Fruit fly (Drosophila melanogaster): ENCODE data around the gene dpr16.

dpr16 gene

DNA sequence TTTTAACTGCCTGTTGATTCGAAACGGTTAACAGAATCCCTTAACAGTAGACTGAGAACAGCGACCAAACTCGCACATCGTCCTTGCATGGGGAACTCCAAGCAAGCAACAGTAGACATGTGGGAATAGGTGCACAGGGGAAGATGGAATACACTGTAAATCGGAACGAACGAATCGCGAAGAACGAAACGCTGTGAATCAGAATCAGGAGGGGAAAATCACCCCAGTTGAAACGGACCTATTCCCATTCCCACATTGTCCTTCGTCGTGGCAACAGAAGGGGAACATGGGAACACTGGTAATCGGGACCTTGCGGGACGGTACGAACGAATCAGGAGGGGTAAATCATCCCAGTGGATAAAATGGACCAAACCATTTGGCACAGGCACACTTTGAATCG lies at the start of gene dpr16:
Gene dpr16 (plus strand): TSS at position 386 of the 400 bp plus-strand sequence.
- TF ChIP-seq pan (optimal IDR thresholded peaks at IDR 0.05) (no peak), usp (GFP tag; optimal IDR thresholded peaks at IDR 0.05) (no peak), EcR (GFP tag; optimal IDR thresholded peaks at IDR 0.05) (no peak), CG8478 (optimal IDR thresholded peaks at IDR 0.05) (no peak), Dll (optimal IDR thresholded peaks at IDR 0.05) (no peak), psq (optimal IDR thresholded peaks at IDR 0.05) (no peak)

dm6 chr3R:5102407-5102806 lies 48.3 kb upstream of the dpr16 start:
- no peak for TF ChIP-seq Dll (optimal IDR thresholded peaks at IDR 0.05)
- no peak for TF ChIP-seq EcR (GFP tag; optimal IDR thresholded peaks at IDR 0.05)
- no peak for TF ChIP-seq pan (optimal IDR thresholded peaks at IDR 0.05)
- TF ChIP-seq usp (GFP tag; optimal IDR thresholded peaks at IDR 0.05) = no peak
- no peak for TF ChIP-seq psq (optimal IDR thresholded peaks at IDR 0.05)

DNA sequence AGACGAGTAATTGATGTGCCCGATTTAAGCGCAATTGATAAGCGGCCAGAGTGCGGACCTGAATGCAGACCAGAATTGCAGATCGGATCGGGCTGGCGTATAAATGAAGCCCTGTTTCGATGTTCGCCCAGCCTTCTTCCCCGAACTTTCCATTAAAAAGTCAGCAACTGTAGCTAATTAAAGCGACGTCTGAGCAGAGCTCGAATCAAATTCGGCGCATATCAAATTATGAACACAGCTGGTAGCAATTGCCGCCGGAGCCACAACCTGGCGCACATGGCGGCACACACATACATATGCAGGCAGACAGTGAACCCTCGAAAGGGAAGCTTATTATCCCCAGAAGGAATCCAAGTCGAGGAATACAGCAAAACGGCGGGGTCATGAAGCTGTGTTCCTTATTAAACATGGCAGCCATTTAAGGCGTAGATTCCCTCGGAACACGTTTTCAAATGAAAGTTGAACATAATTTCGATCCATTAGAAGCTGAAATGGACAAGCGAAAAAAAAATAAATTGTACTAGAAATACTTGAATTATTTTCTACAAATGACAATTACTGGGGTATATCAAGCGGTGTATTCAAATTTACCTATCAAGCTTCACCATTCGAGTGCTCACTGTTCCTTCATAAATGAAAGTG lies 47.2 kb upstream of the dpr16 start:
- TF ChIP-seq Dll (optimal IDR thresholded peaks at IDR 0.05) = no peak

- TF ChIP-seq pan (optimal IDR thresholded peaks at IDR 0.05) (no peak), usp (GFP tag; optimal IDR thresholded peaks at IDR 0.05) (no peak), Dll (optimal IDR thresholded peaks at IDR 0.05) (no peak), CG8478 (optimal IDR thresholded peaks at IDR 0.05) (no peak), EcR (GFP tag; optimal IDR thresholded peaks at IDR 0.05) (no peak), psq (optimal IDR thresholded peaks at IDR 0.05) (no peak)
These were observed 46.5 kb upstream of the dpr16 start for dm6 chr3R:5104212-5104611.

DNA sequence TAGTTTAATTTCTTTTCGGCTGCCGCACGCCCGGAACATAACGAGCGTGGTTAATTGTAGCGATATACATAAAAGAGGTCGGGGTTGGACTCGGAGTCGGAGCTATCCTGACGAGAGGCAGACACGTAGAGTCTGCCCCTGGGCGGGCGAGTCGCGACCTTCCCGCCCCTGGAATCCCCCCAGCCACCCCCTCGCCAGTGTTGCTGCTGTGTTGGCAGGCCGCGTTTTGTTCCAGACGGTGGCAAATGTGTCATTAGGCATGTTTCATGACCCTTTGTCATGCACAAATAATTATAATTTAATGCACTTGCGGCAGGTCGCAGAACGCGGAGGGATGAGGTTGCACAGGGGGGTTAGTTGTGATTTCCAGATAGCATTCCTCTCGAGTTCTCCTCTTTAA lies 45.3 kb upstream of the dpr16 start:
- no peak for TF ChIP-seq EcR (GFP tag; optimal IDR thresholded peaks at IDR 0.05)
- no peak for TF ChIP-seq psq (optimal IDR thresholded peaks at IDR 0.05)
- TF ChIP-seq pan (optimal IDR thresholded peaks at IDR 0.05) = no peak
- no peak for TF ChIP-seq Dll (optimal IDR thresholded peaks at IDR 0.05)
- TF ChIP-seq CG8478 (optimal IDR thresholded peaks at IDR 0.05) = no peak
- TF ChIP-seq usp (GFP tag; optimal IDR thresholded peaks at IDR 0.05) = no peak

DNA sequence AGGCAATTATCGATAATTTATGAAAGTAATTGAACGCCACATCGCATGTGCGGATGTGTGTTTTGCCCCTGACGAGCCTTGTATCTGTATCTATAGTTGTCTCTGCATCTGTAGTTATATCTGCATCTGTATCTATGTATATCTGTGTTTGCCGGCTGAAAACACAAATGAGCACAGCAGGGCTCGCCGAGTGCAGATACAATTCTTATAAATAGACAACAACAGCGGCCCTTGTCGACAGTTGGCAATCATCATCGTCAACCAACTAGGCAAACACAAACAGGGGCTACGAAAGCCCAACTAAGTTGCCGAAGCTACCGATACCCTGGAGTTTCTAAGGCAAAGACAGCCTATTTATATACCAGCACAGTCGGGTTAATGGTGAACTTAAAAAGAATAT lies 43.8 kb upstream of the dpr16 start:
- TF ChIP-seq EcR (GFP tag; optimal IDR thresholded peaks at IDR 0.05) (no peak), usp (GFP tag; optimal IDR thresholded peaks at IDR 0.05) (no peak), Dll (optimal IDR thresholded peaks at IDR 0.05) (no peak), psq (optimal IDR thresholded peaks at IDR 0.05) (no peak), CG8478 (optimal IDR thresholded peaks at IDR 0.05) (no peak), pan (optimal IDR thresholded peaks at IDR 0.05) (no peak)

DNA sequence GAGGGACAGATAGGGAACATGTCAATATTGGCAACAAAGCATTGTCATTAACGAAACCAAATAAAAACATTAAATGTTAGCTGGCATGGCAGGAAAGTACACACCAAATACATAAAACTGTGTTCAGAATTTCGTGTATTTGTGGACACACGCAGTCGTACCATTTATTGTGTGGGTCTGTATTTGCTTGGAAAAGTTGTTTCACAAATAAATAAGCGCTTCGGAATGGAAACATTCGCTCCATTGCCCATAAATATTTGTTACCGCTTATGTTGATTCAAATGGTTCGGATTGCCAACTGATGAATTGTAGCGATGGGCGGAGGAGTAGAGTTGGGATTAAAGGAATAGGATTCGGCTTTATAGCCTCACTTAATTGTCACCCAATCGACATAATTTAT lies 42.7 kb upstream of the dpr16 start:
- TF ChIP-seq EcR (GFP tag; optimal IDR thresholded peaks at IDR 0.05) (no peak), pan (optimal IDR thresholded peaks at IDR 0.05) (no peak), Dll (optimal IDR thresholded peaks at IDR 0.05) (no peak), psq (optimal IDR thresholded peaks at IDR 0.05) (no peak), usp (GFP tag; optimal IDR thresholded peaks at IDR 0.05) (no peak), CG8478 (optimal IDR thresholded peaks at IDR 0.05) (no peak)

dm6 chr3R:5109078-5109477 lies 41.6 kb upstream of the dpr16 start, which contains the start of gene CG43131:
Gene CG43131, minus strand, starts transcription at chr3R:5109178.
- TF ChIP-seq pan (optimal IDR thresholded peaks at IDR 0.05) (no peak), Dll (optimal IDR thresholded peaks at IDR 0.05) (no peak), EcR (GFP tag; optimal IDR thresholded peaks at IDR 0.05) (no peak), usp (GFP tag; optimal IDR thresholded peaks at IDR 0.05) (no peak)

DNA sequence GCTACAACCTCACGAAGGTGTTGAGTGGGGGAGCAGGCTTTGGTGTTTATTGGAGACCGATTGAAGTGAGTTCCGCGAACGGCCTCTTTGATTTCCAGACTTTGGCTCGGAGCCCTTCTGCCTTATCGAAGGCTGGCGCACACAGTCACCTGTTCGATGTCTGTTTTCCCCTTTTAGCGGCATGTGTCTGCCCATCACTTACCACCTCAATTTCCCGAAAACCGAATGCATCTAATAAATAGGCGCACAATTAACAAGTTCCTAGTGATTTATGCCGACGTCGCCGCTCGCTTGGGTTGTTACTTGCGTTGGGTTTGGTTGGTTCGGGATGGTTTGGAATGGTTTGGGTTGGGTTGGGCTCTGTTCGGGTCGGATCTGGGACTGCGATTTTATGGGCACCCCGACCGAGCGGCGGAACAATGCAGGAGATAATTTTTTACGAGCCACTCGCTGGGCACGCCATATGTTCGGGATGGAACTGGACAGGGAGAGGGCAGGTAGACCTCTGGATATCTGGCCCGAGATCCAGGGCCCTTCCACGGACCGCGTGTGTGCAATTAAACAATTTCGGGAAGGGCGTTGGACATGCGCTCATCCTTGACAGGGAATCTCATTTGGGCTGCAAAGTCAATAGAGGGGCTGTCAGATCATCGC lies 41.0 kb upstream of the dpr16 start:
- TF ChIP-seq pan (optimal IDR thresholded peaks at IDR 0.05) = no peak
- TF ChIP-seq EcR (GFP tag; optimal IDR thresholded peaks at IDR 0.05) = no peak
- TF ChIP-seq Dll (optimal IDR thresholded peaks at IDR 0.05) = no peak
- no peak for TF ChIP-seq psq (optimal IDR thresholded peaks at IDR 0.05)
- TF ChIP-seq CG8478 (optimal IDR thresholded peaks at IDR 0.05) = no peak
- TF ChIP-seq usp (GFP tag; optimal IDR thresholded peaks at IDR 0.05) = no peak

dm6 chr3R:5111887-5112286 lies 38.8 kb upstream of the dpr16 start:
- TF ChIP-seq psq (optimal IDR thresholded peaks at IDR 0.05) (no peak), Dll (optimal IDR thresholded peaks at IDR 0.05) (no peak), usp (GFP tag; optimal IDR thresholded peaks at IDR 0.05) (no peak), EcR (GFP tag; optimal IDR thresholded peaks at IDR 0.05) (no peak), pan (optimal IDR thresholded peaks at IDR 0.05) (no peak), CG8478 (optimal IDR thresholded peaks at IDR 0.05) (no peak)

dm6 chr3R:5112409-5112808 lies 38.3 kb upstream of the dpr16 start:
- TF ChIP-seq EcR (GFP tag; optimal IDR thresholded peaks at IDR 0.05) = no peak
- no peak for TF ChIP-seq Dll (optimal IDR thresholded peaks at IDR 0.05)
- TF ChIP-seq usp (GFP tag; optimal IDR thresholded peaks at IDR 0.05) = no peak
- TF ChIP-seq pan (optimal IDR thresholded peaks at IDR 0.05) = no peak
- TF ChIP-seq psq (optimal IDR thresholded peaks at IDR 0.05) = no peak
- no peak for TF ChIP-seq CG8478 (optimal IDR thresholded peaks at IDR 0.05)

DNA sequence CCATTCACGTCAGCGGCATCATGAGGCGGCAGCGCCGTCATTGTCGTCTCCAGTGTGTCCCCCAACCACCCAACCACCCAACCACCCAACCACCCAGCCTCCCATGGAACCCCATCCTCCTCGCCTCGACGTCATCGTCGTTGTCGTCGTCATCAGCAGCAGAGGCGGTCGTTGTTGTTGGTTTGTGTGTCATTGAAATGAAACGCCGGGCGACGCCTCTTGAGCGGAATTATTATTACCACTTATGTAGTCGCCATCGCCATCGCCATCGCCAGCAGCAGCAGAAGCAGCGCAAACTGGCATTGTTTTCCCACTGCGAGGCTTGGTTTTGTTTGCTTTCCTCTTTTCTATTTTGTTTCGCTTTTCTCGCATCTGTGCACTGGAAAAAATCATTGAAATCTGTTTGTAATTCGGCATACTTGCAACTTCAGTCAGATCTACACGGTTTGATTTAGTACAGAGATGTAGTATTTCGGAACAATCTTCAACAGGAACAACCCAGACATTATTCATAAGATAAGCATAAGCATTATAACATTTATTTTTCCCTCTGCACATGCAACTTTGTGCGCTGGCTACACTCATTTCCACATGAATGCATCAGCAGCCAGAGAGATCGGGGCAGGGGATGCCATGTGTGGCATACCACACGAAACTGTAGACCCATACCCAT lies 37.8 kb upstream of the dpr16 start:
- TF ChIP-seq psq (optimal IDR thresholded peaks at IDR 0.05) = no peak
- TF ChIP-seq CG8478 (optimal IDR thresholded peaks at IDR 0.05) = no peak
- no peak for TF ChIP-seq pan (optimal IDR thresholded peaks at IDR 0.05)
- no peak for TF ChIP-seq usp (GFP tag; optimal IDR thresholded peaks at IDR 0.05)
- TF ChIP-seq Dll (optimal IDR thresholded peaks at IDR 0.05) = no peak
- no peak for TF ChIP-seq EcR (GFP tag; optimal IDR thresholded peaks at IDR 0.05)
